Fruit fly (Drosophila melanogaster): Measurements from ENCODE around the gene croc.

dm6 chr3L:21453623-21454022 is 22.7 kb downstream of the croc start:
- TF ChIP-seq CG8119 (GFP tag; IDR thresholded peaks at IDR 0.05) (peak; percentile 45; the same call in 1 of the 3 replicates), Ets21C (GFP tag; optimal IDR thresholded peaks at IDR 0.05) (no peak), Lpt (GFP tag; optimal IDR thresholded peaks at IDR 0.05) (no peak), Sox102F (GFP tag; optimal IDR thresholded peaks at IDR 0.05) (peak; percentile 17), CG15336 (GFP tag; IDR thresholded peaks at IDR 0.05) (peak; percentile 40; the same call in 1 of the 2 replicates), spab (GFP tag; optimal IDR thresholded peaks at IDR 0.05) (peak; percentile 64), CG16779 (tag; optimal IDR thresholded peaks at IDR 0.05) (no peak), cyc (GFP tag; optimal IDR thresholded peaks at IDR 0.05) (no peak), Sox15 (GFP tag; optimal IDR thresholded peaks at IDR 0.05) (no peak), Eip75B (GFP tag; optimal IDR thresholded peaks at IDR 0.05) (peak; percentile 57), Sox14 (GFP tag; optimal IDR thresholded peaks at IDR 0.05) (peak; percentile 48), Ets96B (tag; optimal IDR thresholded peaks at IDR 0.05) (peak; percentile 73), Hr39 (GFP tag; optimal IDR thresholded peaks at IDR 0.05) (peak; percentile 14), svp (GFP tag) (peak; percentile 74)

Measured in whole organism, prepupa.